Worm (Caenorhabditis elegans) whole organism, early embryonic: Measurements from ENCODE around the gene sma-9.

Source experiments
- B0310.2 ChIP-seq: sonication (generic microtip); optimal IDR thresholded peaks from 2 replicates; lab custom pipeline; 2016; ENCODE audit warnings: mild to moderate bottlenecking, missing genetic modification characterization, missing compliant biosample characterization
- aly-1 ChIP-seq: sonication (generic microtip); optimal IDR thresholded peaks from 2 replicates; lab custom pipeline; 2016; ENCODE audit warnings: missing genetic modification characterization, missing compliant biosample characterization
- ama-1 ChIP-seq: fragments of 150-350 bp; optimal IDR thresholded peaks from 2 replicates; lab custom pipeline; 2014
- flt-1 ChIP-seq: fragments of 200-800 bp; sonication (Bioruptor generic); IDR thresholded peaks from 2 replicates; pipeline ENCODE4 v1.3.6; 2022; ENCODE audit warnings: missing genetic modification characterization, missing compliant biosample characterization
- hmbx-1 ChIP-seq: sonication (generic microtip); optimal IDR thresholded peaks from 2 replicates; lab custom pipeline; 2016; ENCODE audit warnings: mild to moderate bottlenecking, missing genetic modification characterization, missing compliant biosample characterization
- hmg-4 ChIP-seq: fragments of 200-800 bp; sonication (Bioruptor generic); optimal IDR thresholded peaks from 2 replicates; lab custom pipeline; 2018; ENCODE audit warnings: mild to moderate bottlenecking, missing genetic modification characterization, missing compliant biosample characterization
- hnd-1 ChIP-seq: sonication (generic microtip); optimal IDR thresholded peaks from 2 replicates; lab custom pipeline; 2016; ENCODE audit warnings: missing genetic modification characterization, missing compliant biosample characterization
- sea-1 ChIP-seq: fragments of 200-800 bp; sonication (Bioruptor generic); conservative IDR thresholded peaks from 2 replicates; pipeline ENCODE4 v1.3.6; 2022; ENCODE audit warnings: missing genetic modification characterization, missing compliant biosample characterization
- tbx-11 ChIP-seq: fragments of 200-800 bp; sonication (Bioruptor generic); IDR thresholded peaks from 2 replicates; pipeline ENCODE4 v1.3.6; 2022; ENCODE audit warnings: missing genetic modification characterization, missing compliant biosample characterization

DNA sequence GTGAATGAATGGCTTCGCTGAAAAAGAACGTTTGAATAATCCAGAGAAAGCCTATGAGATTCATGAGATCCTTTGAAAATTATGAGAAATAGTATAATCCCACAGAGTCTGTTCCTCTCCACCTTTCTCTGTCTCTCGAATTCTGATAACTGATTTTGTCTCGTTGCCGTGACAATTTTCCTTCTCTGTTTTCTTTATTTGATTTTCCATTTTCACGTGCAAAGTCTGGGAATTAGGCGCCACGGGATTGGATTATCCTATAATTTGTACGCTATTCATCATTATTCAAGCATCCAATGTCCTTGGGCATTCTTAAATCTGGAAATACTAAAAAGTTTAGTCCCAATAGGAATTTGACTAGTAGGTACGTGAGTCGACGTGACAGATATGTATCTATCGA lies 10.6 kb upstream of the sma-9 start:
- TF ChIP-seq hmg-4 (GFP tag; lab: Kevin White, UChicago) = no peak
- no peak for TF ChIP-seq tbx-11
- no peak for TF ChIP-seq hmbx-1 (tag; lab: Kevin White, UChicago)
- TF ChIP-seq sea-1 = no peak
- TF ChIP-seq aly-1 (tag; lab: Kevin White, UChicago) = no peak
- TF ChIP-seq hnd-1 (tag; lab: Kevin White, UChicago) = no peak
- TF ChIP-seq ama-1 (lab: Kevin White, UChicago) = no peak
- TF ChIP-seq B0310.2 = no peak
- no peak for TF ChIP-seq flt-1 (GFP tag; lab: Robert Waterston, UW)
